Fruit fly (Drosophila melanogaster): ENCODE results near the gene CG3808.

CG3808 gene

DNA sequence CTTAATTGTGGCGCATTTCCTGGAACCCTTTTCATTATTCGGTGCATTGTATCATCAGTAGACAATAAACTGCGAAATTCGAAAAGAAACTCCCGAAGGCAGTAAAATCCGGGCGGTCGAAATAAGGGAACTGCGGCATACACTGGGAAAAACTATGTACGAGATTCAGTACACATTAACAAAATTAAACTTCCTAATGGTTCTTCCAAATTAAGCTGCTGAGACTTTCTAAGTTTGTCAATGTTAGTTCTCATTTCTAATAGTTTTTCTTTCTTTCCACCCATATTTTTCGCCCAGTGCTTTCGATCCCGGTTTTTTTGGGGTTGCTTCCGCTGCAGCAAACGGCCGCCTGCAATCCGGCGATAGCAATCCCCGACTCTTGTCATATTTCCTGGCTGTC, 24.4 kb upstream of the CG3808 start (continued):
- TF ChIP-seq CG10979 (tag; optimal IDR thresholded peaks at IDR 0.05) (peak; percentile 78), CG30403 (GFP tag; optimal IDR thresholded peaks at IDR 0.05) (peak; percentile 56), bab2 (GFP tag; optimal IDR thresholded peaks at IDR 0.05) (peak; percentile 75), Sry-δ (GFP tag; optimal IDR thresholded peaks at IDR 0.05) (peak; percentile 51), Dbx (GFP tag; IDR thresholded peaks at IDR 0.05) (no peak), yki (optimal IDR thresholded peaks at IDR 0.05) (no peak), CG4617 (GFP tag; optimal IDR thresholded peaks at IDR 0.05; ENCODE audit: borderline replicate concordance) (peak; percentile 33), CG17385 (GFP tag; optimal IDR thresholded peaks at IDR 0.05) (peak; percentile 73), CG42726 (GFP tag; IDR thresholded peaks at IDR 0.05; ENCODE audit: partially characterized antibody) (no peak), CkIIα-i1 (GFP tag; IDR thresholded peaks at IDR 0.05) (no peak), CG8388 (GFP tag; optimal IDR thresholded peaks at IDR 0.05) (peak; percentile 57), ac (GFP tag; optimal IDR thresholded peaks at IDR 0.05) (peak; percentile 63), CG32772 (GFP tag; IDR thresholded peaks at IDR 0.05) (peak; percentile 85), Pdp1 (GFP tag; optimal IDR thresholded peaks at IDR 0.05) (peak; percentile 63 to 70), CG8924 (tag; optimal IDR thresholded peaks at IDR 0.05) (peak; percentile 85), CG18764 (GFP tag; optimal IDR thresholded peaks at IDR 0.05) (peak; percentile 54), dimm (GFP tag; IDR thresholded peaks at IDR 0.05) (0 out of 2 replicates have a peak, but pooled peaks have one; percentile 13), oc (tag; optimal IDR thresholded peaks at IDR 0.05) (peak; percentile 70), NC2β (GFP tag; optimal IDR thresholded peaks at IDR 0.05) (peak; percentile 82), CG14860 (GFP tag; IDR thresholded peaks at IDR 0.05; ENCODE audit: partially characterized antibody) (no peak), Drgx (GFP tag; IDR thresholded peaks at IDR 0.05) (no peak), stwl (tag; optimal IDR thresholded peaks at IDR 0.05) (no peak), Mad (GFP tag; optimal IDR thresholded peaks at IDR 0.05) (peak; percentile 72), amos (GFP tag; IDR thresholded peaks at IDR 0.05; ENCODE audit: partially characterized antibody) (no peak), cg (GFP tag; optimal IDR thresholded peaks at IDR 0.05) (no peak), CG34376 (GFP tag; optimal IDR thresholded peaks at IDR 0.05) (no peak), CG8089 (GFP tag; optimal IDR thresholded peaks at IDR 0.05) (peak; percentile 64), dysf (GFP tag; IDR thresholded peaks at IDR 0.05) (peak; percentile 79), sug (tag; optimal IDR thresholded peaks at IDR 0.05) (peak; percentile 21), CG18599 (GFP tag; optimal IDR thresholded peaks at IDR 0.05) (no peak), D19A (tag; optimal IDR thresholded peaks at IDR 0.05) (peak; percentile 81), Nf-YB (GFP tag; optimal IDR thresholded peaks at IDR 0.05) (peak; percentile 56), btn (GFP tag; optimal IDR thresholded peaks at IDR 0.05) (peak; percentile 86), ewg (GFP tag; optimal IDR thresholded peaks at IDR 0.05) (peak; percentile 72), CG14050 (GFP tag; IDR thresholded peaks at IDR 0.05) (peak; percentile 52; the same call in 1 of the 3 replicates), ttk (GFP tag; IDR thresholded peaks at IDR 0.05) (peak; percentile 87), Spps (tag; optimal IDR thresholded peaks at IDR 0.05) (peak; percentile 79), CG10959 (GFP tag; IDR thresholded peaks at IDR 0.05) (no peak), CG15601 (tag; optimal IDR thresholded peaks at IDR 0.05) (peak; percentile 83), ci (GFP tag; IDR thresholded peaks at IDR 0.05) (peak; percentile 92), Dip3 (GFP tag; optimal IDR thresholded peaks at IDR 0.05) (peak; percentile 22), inv (GFP tag; IDR thresholded peaks at IDR 0.05; ENCODE audit: partially characterized antibody) (no peak), CG12236 (GFP tag; optimal IDR thresholded peaks at IDR 0.05) (peak; percentile 53), fd3F (GFP tag; optimal IDR thresholded peaks at IDR 0.05) (peak; percentile 3), tup (GFP tag; optimal IDR thresholded peaks at IDR 0.05) (peak; percentile 50), CG17568 (GFP tag; optimal IDR thresholded peaks at IDR 0.05) (peak; percentile 65), Stat92E (GFP tag; optimal IDR thresholded peaks at IDR 0.05) (peak in 1 of 3 experiments; percentile 70), lov (optimal IDR thresholded peaks at IDR 0.05) (no peak), lov (GFP tag; IDR thresholded peaks at IDR 0.05) (peak; percentile 92), vfl (GFP tag; optimal IDR thresholded peaks at IDR 0.05) (no peak), HLH3B (GFP tag; IDR thresholded peaks at IDR 0.05) (peak; percentile 83)
